Worm (Caenorhabditis elegans) whole organism, midembryonic: ENCODE results near the gene srz-102.
"Not testable (repeated sequence)": the region's sequence is repeated elsewhere in the genome, so short reads cannot be mapped to it uniquely, and the experiment has no call there.

Experiments
- T22C8.4 ChIP-seq: fragments of 200-800 bp; sonication (Bioruptor generic); IDR thresholded peaks from 2 replicates; pipeline ENCODE4 v1.3.6; 2022; ENCODE audit warnings: missing genetic modification characterization, missing compliant biosample characterization
- cog-1 ChIP-seq: sonication (generic microtip); optimal IDR thresholded peaks from 2 replicates; lab custom pipeline; 2016; ENCODE audit warnings: missing genetic modification characterization, missing compliant biosample characterization
- flt-1 ChIP-seq: fragments of 200-800 bp; sonication (Bioruptor generic); IDR thresholded peaks from 2 replicates; pipeline ENCODE4 v1.3.6; 2022; ENCODE audit warnings: missing genetic modification characterization, missing compliant biosample characterization
- klf-2 ChIP-seq: fragments of 200-800 bp; sonication (Bioruptor generic); conservative IDR thresholded peaks from 2 replicates; pipeline ENCODE4 v1.3.6; 2022; ENCODE audit warnings: missing genetic modification reagents, missing genetic modification characterization, missing compliant biosample characterization
- med-1 ChIP-seq: sonication (generic microtip); optimal IDR thresholded peaks from 2 replicates; lab custom pipeline; 2017; ENCODE audit warnings: missing genetic modification characterization, mild to moderate bottlenecking, missing compliant biosample characterization, antibody characterized with exemption, missing genetic modification reagents; ENCODE audit not compliant: insufficient read depth
- ref-1 ChIP-seq: fragments of 200-800 bp; sonication (Bioruptor generic); conservative IDR thresholded peaks from 2 replicates; pipeline ENCODE4 v1.3.6; 2022; ENCODE audit warnings: missing genetic modification reagents, missing genetic modification characterization, missing compliant biosample characterization
- tab-1 ChIP-seq: fragments of 200-800 bp; sonication (Bioruptor generic); IDR thresholded peaks from 2 replicates; pipeline ENCODE4 v1.3.6; 2022; ENCODE audit warnings: missing genetic modification characterization, missing compliant biosample characterization
- ztf-23 ChIP-seq: fragments of 200-800 bp; sonication (Bioruptor generic); IDR thresholded peaks from 2 replicates; pipeline ENCODE4 v1.3.6; 2022; ENCODE audit warnings: missing genetic modification reagents, missing genetic modification characterization, missing compliant biosample characterization
- ztf-29 ChIP-seq: fragments of 200-800 bp; sonication (Bioruptor generic); IDR thresholded peaks from 2 replicates; pipeline ENCODE4 v1.3.6; 2022; ENCODE audit warnings: missing genetic modification reagents, missing genetic modification characterization, missing compliant biosample characterization

Gene srz-102

DNA sequence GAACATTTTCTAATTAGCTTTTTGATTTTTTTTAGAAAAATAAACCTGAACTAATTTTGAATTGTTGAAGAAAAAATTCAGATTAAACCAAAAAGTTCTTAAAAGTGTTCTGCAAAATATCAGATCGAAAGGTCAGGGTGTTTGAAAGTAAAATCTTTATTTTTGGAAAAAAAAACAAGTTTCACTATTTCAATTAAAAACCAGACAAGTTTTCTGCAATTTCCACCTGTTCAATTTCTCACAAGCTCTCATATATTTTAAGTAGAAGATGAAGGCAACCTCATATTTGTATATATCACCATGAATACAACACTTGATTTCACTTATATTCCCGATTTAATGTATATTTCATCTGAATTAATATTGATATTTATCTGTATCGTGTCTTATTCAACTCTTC lies at the start of gene srz-102:
Gene srz-102, plus strand, starts transcription at position 301 of the 400 bp plus-strand sequence.
- no peak for TF ChIP-seq med-1
- TF ChIP-seq T22C8.4 (GFP tag; lab: Robert Waterston, UW): no peak
- no peak for TF ChIP-seq ztf-23

- no peak for TF ChIP-seq cog-1 (tag; lab: Kevin White, UChicago)
- TF ChIP-seq med-1: no peak
- TF ChIP-seq ztf-29 (GFP tag; lab: Robert Waterston, UW): no peak
- no peak for TF ChIP-seq T22C8.4 (GFP tag; lab: Robert Waterston, UW)
- no peak for TF ChIP-seq ztf-23
- no peak for TF ChIP-seq tab-1 (GFP tag; lab: Robert Waterston, UW)
- no peak for TF ChIP-seq klf-2 (GFP tag; lab: Robert Waterston, UW)
- TF ChIP-seq flt-1 (GFP tag; lab: Robert Waterston, UW): no peak
- TF ChIP-seq ref-1 (GFP tag; lab: Robert Waterston, UW): no peak
Observed at ce11 chrV:16638204-16638603, 49.1 kb upstream of the srz-102 start, which contains the start of gene srw-76. Gene srw-76, minus strand, starts transcription at chrV:16638304.

ce11 chrV:16640366-16640765 lies 47.0 kb upstream of the srz-102 start:
- no peak for TF ChIP-seq med-1
- TF ChIP-seq ztf-23: no peak
- TF ChIP-seq ztf-29 (GFP tag; lab: Robert Waterston, UW): no peak
- no peak for TF ChIP-seq ref-1 (GFP tag; lab: Robert Waterston, UW)
- no peak for TF ChIP-seq T22C8.4 (GFP tag; lab: Robert Waterston, UW)
- no peak for TF ChIP-seq klf-2 (GFP tag; lab: Robert Waterston, UW)
- no peak for TF ChIP-seq flt-1 (GFP tag; lab: Robert Waterston, UW)
- no peak for TF ChIP-seq cog-1 (tag; lab: Kevin White, UChicago)

DNA sequence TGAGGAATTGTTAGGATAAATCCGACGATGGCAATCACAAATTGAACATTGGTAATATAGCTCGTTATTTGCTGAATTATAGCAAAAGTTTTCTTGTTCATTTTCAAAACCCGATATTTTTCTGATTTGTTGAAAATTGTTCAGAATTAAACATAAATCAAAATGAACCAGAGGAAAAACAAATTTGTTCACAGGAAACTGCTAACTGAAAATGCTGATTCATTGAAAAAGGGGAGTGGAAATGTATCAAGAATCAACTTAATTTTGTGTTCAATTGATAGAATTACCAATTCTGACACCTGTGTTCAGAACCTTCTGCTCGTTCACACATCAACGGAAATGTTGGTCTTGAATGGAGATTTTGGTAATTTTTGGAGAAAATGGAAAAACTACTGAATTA lies 43.8 kb upstream of the srz-102 start, which contains the start of gene srw-77:
Gene srw-77, minus strand, starts transcription at position 101 of the 400 bp plus-strand sequence.
- no peak for TF ChIP-seq med-1
- TF ChIP-seq flt-1 (GFP tag; lab: Robert Waterston, UW): no peak
- TF ChIP-seq ztf-23: no peak
- no peak for TF ChIP-seq ztf-29 (GFP tag; lab: Robert Waterston, UW)
- no peak for TF ChIP-seq tab-1 (GFP tag; lab: Robert Waterston, UW)
- TF ChIP-seq ref-1 (GFP tag; lab: Robert Waterston, UW): no peak
- TF ChIP-seq T22C8.4 (GFP tag; lab: Robert Waterston, UW): no peak
- no peak for TF ChIP-seq klf-2 (GFP tag; lab: Robert Waterston, UW)
- TF ChIP-seq cog-1 (tag; lab: Kevin White, UChicago): no peak

DNA sequence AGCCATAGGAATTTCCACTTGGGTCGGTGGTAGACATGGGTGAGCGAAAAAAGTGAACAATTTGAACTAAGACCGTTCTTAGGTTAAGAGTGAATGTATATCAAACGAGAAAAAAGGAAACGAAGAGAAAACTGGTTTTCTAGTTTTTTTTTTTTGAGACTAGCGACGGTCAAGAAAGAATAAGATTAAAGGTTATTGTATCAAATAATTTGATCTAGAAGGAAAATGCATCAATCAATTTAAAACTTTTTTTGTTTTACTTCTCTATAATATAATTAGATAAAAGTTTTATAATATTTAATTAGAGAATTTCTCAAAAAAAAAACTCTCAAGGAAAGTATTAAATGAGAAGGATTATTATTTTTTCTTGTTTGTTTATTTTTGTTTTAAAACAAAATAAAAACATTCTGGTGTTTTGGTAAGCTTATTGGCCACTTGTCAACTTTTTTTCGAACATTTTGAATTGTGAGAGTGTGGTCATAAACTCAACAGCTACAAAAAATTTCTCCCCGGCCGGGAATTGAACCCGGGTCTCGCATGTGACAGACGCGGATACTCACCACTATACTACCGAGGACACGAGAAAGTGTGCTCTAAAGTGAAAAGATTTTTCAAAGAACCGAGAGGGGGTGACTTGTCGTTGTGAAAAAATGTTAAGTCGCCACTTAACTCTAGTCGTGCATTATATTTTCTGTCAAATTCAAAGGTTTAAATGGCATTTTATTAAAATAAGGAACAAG lies 42.0 kb upstream of the srz-102 start, which contains the start of gene W06G6.17:
Gene W06G6.17, minus strand, starts transcription at position 51 of the 740 bp plus-strand sequence.
- TF ChIP-seq cog-1 (tag; lab: Kevin White, UChicago): no peak
- no peak for TF ChIP-seq tab-1 (GFP tag; lab: Robert Waterston, UW)
- no peak for TF ChIP-seq med-1
- TF ChIP-seq ztf-29 (GFP tag; lab: Robert Waterston, UW): no peak

DNA sequence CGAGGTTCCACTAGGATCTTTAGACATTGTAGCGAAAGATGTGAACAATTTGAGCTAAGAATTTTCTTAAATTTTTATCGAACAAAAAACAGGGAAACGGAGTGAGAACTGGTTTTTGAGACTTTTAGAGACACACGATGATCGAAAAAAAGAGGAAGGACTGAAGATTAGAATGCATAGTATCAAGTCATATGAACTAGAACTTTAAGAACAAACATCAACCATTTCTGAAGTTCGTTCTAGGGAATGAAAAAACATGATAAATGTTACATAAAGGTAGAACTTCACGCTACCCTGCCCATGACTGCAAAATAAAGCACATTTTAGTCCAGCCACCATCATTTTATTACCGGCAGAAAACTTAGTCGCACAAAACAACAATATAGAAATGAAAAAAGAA lies 41.0 kb upstream of the srz-102 start, which contains the start of gene W06G6.9:
Gene W06G6.9, minus strand, starts transcription at position 101 of the 400 bp plus-strand sequence.
- TF ChIP-seq med-1: no peak
- TF ChIP-seq tab-1 (GFP tag; lab: Robert Waterston, UW): no peak
- TF ChIP-seq T22C8.4 (GFP tag; lab: Robert Waterston, UW): no peak
- TF ChIP-seq ztf-29 (GFP tag; lab: Robert Waterston, UW): no peak
- TF ChIP-seq ztf-23: no peak
- no peak for TF ChIP-seq cog-1 (tag; lab: Kevin White, UChicago)
- TF ChIP-seq flt-1 (GFP tag; lab: Robert Waterston, UW): no peak
- TF ChIP-seq ref-1 (GFP tag; lab: Robert Waterston, UW): no peak
- no peak for TF ChIP-seq klf-2 (GFP tag; lab: Robert Waterston, UW)

- TF ChIP-seq med-1 (no peak), ztf-29 (GFP tag; lab: Robert Waterston, UW) (no peak), cog-1 (tag; lab: Kevin White, UChicago) (no peak), ref-1 (GFP tag; lab: Robert Waterston, UW) (no peak), T22C8.4 (GFP tag; lab: Robert Waterston, UW) (no peak), ztf-23 (no peak), flt-1 (GFP tag; lab: Robert Waterston, UW) (no peak), klf-2 (GFP tag; lab: Robert Waterston, UW) (no peak), tab-1 (GFP tag; lab: Robert Waterston, UW) (no peak)
Observed at ce11 chrV:16647093-16647492, 40.2 kb upstream of the srz-102 start, which contains the start of gene W06G6.10. Gene W06G6.10, minus strand, starts transcription at chrV:16647193.

- TF ChIP-seq ztf-29 (GFP tag; lab: Robert Waterston, UW): no peak
- no peak for TF ChIP-seq klf-2 (GFP tag; lab: Robert Waterston, UW)
Observed at ce11 chrV:16648317-16649018, 38.9 kb upstream of the srz-102 start, which contains the start of gene W06G6.20. Gene W06G6.20, minus strand, starts transcription at chrV:16648367.

DNA sequence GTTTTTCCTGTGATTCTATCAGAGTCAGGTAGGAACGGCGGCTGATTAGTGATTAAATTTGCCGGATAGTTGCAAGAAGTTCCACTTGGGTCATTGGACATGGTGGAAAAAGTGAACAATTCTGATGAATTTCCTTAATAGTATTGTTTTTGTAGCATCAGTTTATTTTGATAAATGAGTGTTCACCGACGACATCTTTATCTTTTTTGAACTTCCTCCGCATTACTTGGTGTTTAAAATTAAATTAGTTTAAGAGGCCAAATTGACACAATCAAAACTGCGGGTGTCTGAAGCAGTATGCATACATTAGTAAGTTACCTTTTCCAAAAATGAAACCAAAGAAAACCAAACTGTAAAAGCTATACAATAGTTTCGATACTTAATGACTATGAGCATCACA lies 38.1 kb upstream of the srz-102 start, which contains the start of gene W06G6.11:
Gene W06G6.11, minus strand, starts transcription at position 101 of the 400 bp plus-strand sequence.
- not testable (repeated sequence) for TF ChIP-seq ztf-29 (GFP tag; lab: Robert Waterston, UW); T22C8.4 (GFP tag; lab: Robert Waterston, UW); ztf-23
